Worm (Caenorhabditis elegans) whole organism, midembryonic: ENCODE measurements around the gene snr-1.

Experiments
- T22C8.4 ChIP-seq: fragments of 200-800 bp; sonication (Bioruptor generic); IDR thresholded peaks from 2 replicates; pipeline ENCODE4 v1.3.6; 2022; ENCODE audit warnings: missing genetic modification characterization, missing compliant biosample characterization
- cog-1 ChIP-seq: sonication (generic microtip); optimal IDR thresholded peaks from 2 replicates; lab custom pipeline; 2016; ENCODE audit warnings: missing genetic modification characterization, missing compliant biosample characterization
- flt-1 ChIP-seq: fragments of 200-800 bp; sonication (Bioruptor generic); IDR thresholded peaks from 2 replicates; pipeline ENCODE4 v1.3.6; 2022; ENCODE audit warnings: missing genetic modification characterization, missing compliant biosample characterization
- med-1 ChIP-seq: sonication (generic microtip); optimal IDR thresholded peaks from 2 replicates; lab custom pipeline; 2017; ENCODE audit warnings: missing genetic modification characterization, mild to moderate bottlenecking, missing compliant biosample characterization, antibody characterized with exemption, missing genetic modification reagents; ENCODE audit not compliant: insufficient read depth
- ztf-23 ChIP-seq: fragments of 200-800 bp; sonication (Bioruptor generic); IDR thresholded peaks from 2 replicates; pipeline ENCODE4 v1.3.6; 2022; ENCODE audit warnings: missing genetic modification reagents, missing genetic modification characterization, missing compliant biosample characterization
- ztf-29 ChIP-seq: fragments of 200-800 bp; sonication (Bioruptor generic); IDR thresholded peaks from 2 replicates; pipeline ENCODE4 v1.3.6; 2022; ENCODE audit warnings: missing genetic modification reagents, missing genetic modification characterization, missing compliant biosample characterization

ce11 chrIV:17108805-17109204 is 21.0 kb downstream of the snr-1 start:
- TF ChIP-seq med-1 (GFP tag; lab: Kevin White, UChicago), result no peak
- no peak for TF ChIP-seq ztf-29 (GFP tag; lab: Robert Waterston, UW)
- no peak for TF ChIP-seq ztf-23
- no peak for TF ChIP-seq cog-1 (tag; lab: Kevin White, UChicago)
- TF ChIP-seq T22C8.4 (GFP tag; lab: Robert Waterston, UW), result no peak
- no peak for TF ChIP-seq flt-1 (GFP tag; lab: Robert Waterston, UW)
